Fruit fly (Drosophila melanogaster): Measurements from ENCODE around the gene ssh.

Gene ssh

DNA sequence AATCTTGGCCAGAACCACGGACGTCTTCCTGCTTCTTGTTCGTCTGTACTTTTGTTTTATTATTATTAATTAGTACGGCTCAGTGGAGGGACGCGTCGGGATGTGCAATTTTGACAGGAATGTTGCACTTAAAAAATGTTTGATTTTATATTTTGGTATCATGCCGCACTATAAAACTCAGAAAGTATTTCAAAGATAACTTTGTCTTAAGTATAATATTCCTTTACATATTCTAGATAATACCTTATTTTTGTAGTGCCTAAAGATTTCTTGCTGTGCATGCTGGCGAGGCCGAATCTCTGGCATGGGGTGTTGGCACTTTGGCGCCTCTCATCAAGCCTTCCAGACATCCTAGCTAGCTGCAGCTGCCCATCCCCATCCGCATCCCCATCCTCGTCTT lies 8.4 kb upstream of the ssh start:
- peak; percentile 66 for TF ChIP-seq CG8159 (tag; optimal IDR thresholded peaks at IDR 0.05)
- no peak for TF ChIP-seq D1 (tag; optimal IDR thresholded peaks at IDR 0.05)
- no peak for TF ChIP-seq Pif1A (GFP tag; optimal IDR thresholded peaks at IDR 0.05)
- peak; percentile 27 for TF ChIP-seq gl (tag; optimal IDR thresholded peaks at IDR 0.05)
- TF ChIP-seq CG15710 (tag; optimal IDR thresholded peaks at IDR 0.05) = peak; percentile 56
- peak; percentile 68 for TF ChIP-seq CG9948 (tag; optimal IDR thresholded peaks at IDR 0.05)
- TF ChIP-seq CG4496 (GFP tag; IDR thresholded peaks at IDR 0.05) = 0 out of 3 replicates have a peak, but pooled peaks have one; percentile 10
- peak; percentile 76 for TF ChIP-seq CG17806 (tag; optimal IDR thresholded peaks at IDR 0.05)
- TF ChIP-seq CG13204 (GFP tag; optimal IDR thresholded peaks at IDR 0.05) = no peak
- peak; percentile 66 for TF ChIP-seq CG34367 (tag; optimal IDR thresholded peaks at IDR 0.05)

DNA sequence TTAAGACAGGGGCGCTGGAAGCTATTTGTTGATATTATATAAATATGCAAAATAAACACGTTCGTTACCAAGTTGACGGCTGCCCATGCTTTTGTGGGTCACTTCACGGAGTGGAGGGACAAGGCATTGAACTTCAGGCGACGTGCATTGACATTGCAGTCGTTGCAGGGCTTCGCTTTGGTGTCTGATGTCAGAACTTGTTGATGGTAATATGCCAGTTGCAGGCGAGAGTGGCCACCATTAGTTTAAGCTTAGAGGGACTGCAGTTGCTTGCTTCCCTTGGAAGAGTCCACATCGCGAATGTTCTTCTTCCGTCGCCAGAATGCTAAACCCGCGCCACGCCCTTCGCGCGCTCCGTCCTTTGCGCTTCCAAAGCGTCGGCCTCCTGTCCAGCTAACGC lies 2.6 kb upstream of the ssh start, which contains the start of gene mah:
TSS of gene mah (plus strand) at position 301 of the 400 bp plus-strand sequence.
- no peak for TF ChIP-seq CG15710 (tag; optimal IDR thresholded peaks at IDR 0.05)
- peak; percentile 25 for TF ChIP-seq EcR (GFP tag; optimal IDR thresholded peaks at IDR 0.05)
- peak; percentile 59 for TF ChIP-seq gl (tag; optimal IDR thresholded peaks at IDR 0.05)

dm6 chr3R:24938049-24938448 lies 6.7 kb downstream of the ssh start, which contains the start of gene Osbp:
TSS of gene Osbp (minus strand) at chr3R:24938222.
- TF ChIP-seq CG9948 (tag; optimal IDR thresholded peaks at IDR 0.05) (no peak), Snoo (tag; optimal IDR thresholded peaks at IDR 0.05) (peak; percentile 2)

- TF ChIP-seq fd96Ca (GFP tag; IDR thresholded peaks at IDR 0.05) (no peak), EcR (GFP tag; optimal IDR thresholded peaks at IDR 0.05) (no peak), gl (tag; optimal IDR thresholded peaks at IDR 0.05) (peak; percentile 43)
Observed at dm6 chr3R:24935758-24936157, 9.0 kb downstream of the ssh start.

DNA sequence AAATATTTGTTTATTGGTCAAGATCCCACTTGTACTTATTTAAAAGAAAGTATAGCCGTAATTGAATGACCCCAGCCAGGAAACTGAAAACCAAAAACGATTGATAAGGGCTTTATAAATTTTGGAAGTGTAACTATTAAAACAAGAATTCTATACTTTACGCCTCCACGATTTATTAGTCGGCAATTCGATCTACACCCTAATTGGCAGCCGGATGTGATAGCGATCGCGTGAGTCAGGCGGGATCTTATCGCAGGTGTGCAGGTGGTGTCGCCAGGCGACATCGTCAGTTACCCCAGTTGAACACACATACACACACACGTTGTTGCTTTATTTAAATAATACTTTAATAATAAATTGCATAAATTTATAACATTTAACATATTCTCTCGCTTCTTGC lies 10.2 kb downstream of the ssh start:
- TF ChIP-seq CG8159 (tag; optimal IDR thresholded peaks at IDR 0.05) = no peak
- no peak for TF ChIP-seq CG9948 (tag; optimal IDR thresholded peaks at IDR 0.05)
- no peak for TF ChIP-seq CG12605 (GFP tag; IDR thresholded peaks at IDR 0.05)

dm6 chr3R:24931856-24932255 lies 12.9 kb downstream of the ssh start, which contains the start of gene CG11771:
TSS of gene CG11771 (plus strand) at chr3R:24932010.
- TF ChIP-seq CG32121 (GFP tag; IDR thresholded peaks at IDR 0.05) (peak; percentile 21; the same call in 1 of the 2 replicates), EcR (GFP tag; optimal IDR thresholded peaks at IDR 0.05) (no peak), CG13204 (GFP tag; optimal IDR thresholded peaks at IDR 0.05) (no peak), CG4496 (GFP tag; IDR thresholded peaks at IDR 0.05) (no peak)

- TF ChIP-seq gl (tag; optimal IDR thresholded peaks at IDR 0.05) = no peak
- no peak for TF ChIP-seq CG13204 (GFP tag; optimal IDR thresholded peaks at IDR 0.05)
- TF ChIP-seq D1 (tag; optimal IDR thresholded peaks at IDR 0.05) = no peak
- TF ChIP-seq EcR (GFP tag; optimal IDR thresholded peaks at IDR 0.05) = no peak
- no peak for TF ChIP-seq Ets98B (GFP tag; IDR thresholded peaks at IDR 0.05)
- TF ChIP-seq CG12605 (GFP tag; IDR thresholded peaks at IDR 0.05) = no peak
- no peak for TF ChIP-seq CG9948 (tag; optimal IDR thresholded peaks at IDR 0.05)
- no peak for TF ChIP-seq CG4496 (GFP tag; IDR thresholded peaks at IDR 0.05)
- TF ChIP-seq CG14655 (GFP tag; optimal IDR thresholded peaks at IDR 0.05) = no peak
- no peak for TF ChIP-seq CG10348 (GFP tag; IDR thresholded peaks at IDR 0.05)
- TF ChIP-seq CG17806 (tag; optimal IDR thresholded peaks at IDR 0.05) = no peak
- no peak for TF ChIP-seq CG15710 (tag; optimal IDR thresholded peaks at IDR 0.05)
- no peak for TF ChIP-seq CG32121 (GFP tag; IDR thresholded peaks at IDR 0.05)
- no peak for TF ChIP-seq Pif1B (GFP tag; optimal IDR thresholded peaks at IDR 0.05)
Observed at dm6 chr3R:24926752-24927320, 17.9 kb downstream of the ssh start.

dm6 chr3R:24924916-24925315 lies 19.8 kb downstream of the ssh start, which contains the start of gene Trf4-2:
TSS of gene Trf4-2 (plus strand) at chr3R:24925216.
- TF ChIP-seq CG34367 (tag; optimal IDR thresholded peaks at IDR 0.05) (no peak), CG4496 (GFP tag; IDR thresholded peaks at IDR 0.05) (no peak), CG15710 (tag; optimal IDR thresholded peaks at IDR 0.05) (no peak), CG10348 (GFP tag; IDR thresholded peaks at IDR 0.05) (no peak), EcR (GFP tag; optimal IDR thresholded peaks at IDR 0.05) (no peak), Pif1B (GFP tag; optimal IDR thresholded peaks at IDR 0.05) (no peak), Ets98B (GFP tag; IDR thresholded peaks at IDR 0.05) (no peak), gl (tag; optimal IDR thresholded peaks at IDR 0.05) (no peak), CG32121 (GFP tag; IDR thresholded peaks at IDR 0.05) (no peak), D1 (tag; optimal IDR thresholded peaks at IDR 0.05) (no peak), CG9948 (tag; optimal IDR thresholded peaks at IDR 0.05) (no peak), CG8301 (tag; optimal IDR thresholded peaks at IDR 0.05) (no peak), CG12605 (GFP tag; IDR thresholded peaks at IDR 0.05) (no peak), fd96Ca (GFP tag; IDR thresholded peaks at IDR 0.05) (no peak), Snoo (tag; optimal IDR thresholded peaks at IDR 0.05) (no peak), Pif1A (GFP tag; optimal IDR thresholded peaks at IDR 0.05) (no peak), CG14655 (GFP tag; optimal IDR thresholded peaks at IDR 0.05) (no peak), CG8159 (tag; optimal IDR thresholded peaks at IDR 0.05) (no peak), CG13204 (GFP tag; optimal IDR thresholded peaks at IDR 0.05) (no peak), rn (GFP tag; IDR thresholded peaks at IDR 0.05) (no peak)
